Fruit fly (Drosophila melanogaster) whole organism, embryonic: ENCODE measurements around the gene her.

Experiments used
- CG11247 ChIP-seq: fragments of 200-800 bp; sonication (Bioruptor generic); IDR thresholded peaks from 2 replicates; pipeline ENCODE4 v1.3.6; 2022; ENCODE audit warnings: missing biosample characterization, missing genetic modification characterization
- CG13296 ChIP-seq: fragments of 200-800 bp; sonication (Bioruptor generic); optimal IDR thresholded peaks from 3 replicates; lab custom pipeline; 2018; ENCODE audit warnings: missing biosample characterization, mild to moderate bottlenecking, missing genetic modification characterization
- CG17612 ChIP-seq: fragments of 200-800 bp; sonication (Bioruptor generic); IDR thresholded peaks from 2 replicates; pipeline ENCODE4 v1.3.6; 2022; ENCODE audit warnings: missing biosample characterization, missing genetic modification characterization
- CG2129 ChIP-seq: fragments of 200-800 bp; sonication (Bioruptor generic); IDR thresholded peaks from 2 replicates; pipeline ENCODE4 v1.3.6; 2022; ENCODE audit warnings: missing biosample characterization, missing genetic modification characterization; ENCODE audit not compliant: partially characterized antibody
- CG2202 ChIP-seq: fragments of 200-800 bp; sonication (Bioruptor generic); optimal IDR thresholded peaks from 2 replicates; lab custom pipeline; 2018; ENCODE audit warnings: missing biosample characterization, mild to moderate bottlenecking, missing genetic modification characterization
- CG34422 ChIP-seq: fragments of 200-800 bp; sonication (Bioruptor generic); IDR thresholded peaks from 3 replicates; pipeline ENCODE4 v1.3.6; 2022; ENCODE audit warnings: missing biosample characterization, missing genetic modification characterization
- CG3838 ChIP-seq: fragments of 200-800 bp; sonication (Bioruptor generic); optimal IDR thresholded peaks from 3 replicates; lab custom pipeline; 2016; ENCODE audit warnings: missing biosample characterization, missing genetic modification characterization
- CG6272 ChIP-seq: fragments of 200-800 bp; sonication (Bioruptor generic); IDR thresholded peaks from 2 replicates; pipeline ENCODE4 v1.3.6; 2022; ENCODE audit warnings: missing biosample characterization, missing genetic modification characterization
- CG7556 ChIP-seq: fragments of 200-800 bp; sonication (Bioruptor generic); optimal IDR thresholded peaks from 2 replicates; lab custom pipeline; 2017; ENCODE audit warnings: missing biosample characterization, mild to moderate bottlenecking, missing genetic modification characterization
- CG7745 ChIP-seq: fragments of 200-800 bp; sonication (Bioruptor generic); optimal IDR thresholded peaks from 2 replicates; lab custom pipeline; 2018; ENCODE audit warnings: missing biosample characterization, mild to moderate bottlenecking, missing genetic modification characterization, moderate library complexity
- CG7839 ChIP-seq: fragments of 200-800 bp; sonication (Bioruptor generic); optimal IDR thresholded peaks from 3 replicates; lab custom pipeline; 2018; ENCODE audit warnings: missing biosample characterization, mild to moderate bottlenecking, missing genetic modification characterization, moderate library complexity
- CG8281 ChIP-seq: fragments of 200-800 bp; sonication (Bioruptor generic); optimal IDR thresholded peaks from 2 replicates; lab custom pipeline; 2018; ENCODE audit warnings: missing biosample characterization, mild to moderate bottlenecking, missing genetic modification characterization, moderate library complexity
- CG9215 ChIP-seq: fragments of 200-800 bp; sonication (Bioruptor generic); IDR thresholded peaks from 2 replicates; pipeline ENCODE4 v1.3.6; 2022; ENCODE audit warnings: missing biosample characterization, missing genetic modification characterization
- Camta ChIP-seq: fragments of 200-800 bp; sonication (Bioruptor generic); optimal IDR thresholded peaks from 2 replicates; lab custom pipeline; 2016; ENCODE audit warnings: missing biosample characterization, missing genetic modification characterization
- Doc2 ChIP-seq: fragments of 200-800 bp; sonication (Bioruptor generic); IDR thresholded peaks from 2 replicates; pipeline ENCODE4 v1.3.6; 2022; ENCODE audit warnings: missing biosample characterization, missing genetic modification characterization
- E2f1 ChIP-seq: fragments of 200-800 bp; sonication (Bioruptor generic); IDR thresholded peaks from 2 replicates; pipeline ENCODE4 v1.3.6; 2022; ENCODE audit warnings: missing biosample characterization, missing genetic modification characterization
- HLH4C ChIP-seq: fragments of 200-800 bp; sonication (Bioruptor generic); IDR thresholded peaks from 3 replicates; pipeline ENCODE4 v1.3.6; 2022; ENCODE audit warnings: missing biosample characterization, missing genetic modification characterization; ENCODE audit not compliant: partially characterized antibody
- Hr78 ChIP-seq, 2 experiments: fragments of 200-800 bp in 1 of 2; fragments of >200 bp in 1 of 2; sonication (Bioruptor generic) in 1 of 2; optimal IDR thresholded peaks; 2 replicates each; lab custom pipeline; 2017 to 2019; ENCODE audit warnings: missing biosample characterization in 2 of 2, missing genetic modification characterization in 2 of 2, mild to moderate bottlenecking in 1 of 2, moderate library complexity in 1 of 2
- Jarid2 ChIP-seq: fragments of 200-800 bp; sonication (Bioruptor generic); optimal IDR thresholded peaks from 3 replicates; lab custom pipeline; 2017; ENCODE audit warnings: mild to moderate bottlenecking, missing biosample characterization, missing genetic modification reagents, missing genetic modification characterization
- Kr ChIP-seq: fragments of 200-800 bp; sonication (Bioruptor generic); optimal IDR thresholded peaks from 2 replicates; lab custom pipeline; 2017; ENCODE audit warnings: missing biosample characterization, mild to moderate bottlenecking, missing genetic modification characterization
- Lpt ChIP-seq: fragments of >200 bp; optimal IDR thresholded peaks from 2 replicates; lab custom pipeline; 2018; ENCODE audit warnings: missing biosample characterization, missing genetic modification characterization
- Mrtf ChIP-seq: fragments of 200-800 bp; sonication (Bioruptor generic); IDR thresholded peaks from 3 replicates; pipeline ENCODE4 v1.3.6; 2022; ENCODE audit warnings: missing biosample characterization, missing genetic modification characterization
- NC2α ChIP-seq: fragments of 200-800 bp; sonication (Bioruptor generic); optimal IDR thresholded peaks from 2 replicates; lab custom pipeline; 2016; ENCODE audit warnings: missing biosample characterization, missing genetic modification characterization
- NK7.1 ChIP-seq: fragments of 200-800 bp; sonication (Bioruptor generic); optimal IDR thresholded peaks from 3 replicates; lab custom pipeline; 2016; ENCODE audit warnings: missing biosample characterization, missing genetic modification characterization
- PHDP ChIP-seq: fragments of 200-800 bp; sonication (Bioruptor generic); optimal IDR thresholded peaks from 3 replicates; lab custom pipeline; 2018; ENCODE audit warnings: missing biosample characterization, mild to moderate bottlenecking, missing genetic modification characterization, moderate library complexity
- Ravus ChIP-seq: fragments of 200-800 bp; sonication (Bioruptor generic); IDR thresholded peaks from 2 replicates; pipeline ENCODE4 v1.3.6; 2022; ENCODE audit warnings: missing biosample characterization, missing genetic modification characterization
- Sin3A ChIP-seq: fragments of >200 bp; optimal IDR thresholded peaks from 2 replicates; lab custom pipeline; 2018
- TFAM ChIP-seq: fragments of 200-800 bp; sonication (Bioruptor generic); optimal IDR thresholded peaks from 2 replicates; lab custom pipeline; 2017; ENCODE audit warnings: missing biosample characterization, missing genetic modification characterization, inconsistent platforms
- Taf1 ChIP-seq: fragments of 200-800 bp; sonication (Bioruptor generic); IDR thresholded peaks from 2 replicates; pipeline ENCODE4 v1.3.6; 2022; ENCODE audit warnings: missing biosample characterization, missing genetic modification characterization
- Usf ChIP-seq: fragments of 200-800 bp; sonication (Bioruptor generic); optimal IDR thresholded peaks from 2 replicates; lab custom pipeline; 2017; ENCODE audit warnings: missing genotype, missing biosample characterization, missing genetic modification characterization
- Xbp1 ChIP-seq: fragments of 200-800 bp; sonication (Bioruptor generic); optimal IDR thresholded peaks from 3 replicates; lab custom pipeline; 2016; ENCODE audit warnings: missing biosample characterization, mild to moderate bottlenecking, missing genetic modification characterization
- ap ChIP-seq: fragments of 200-800 bp; sonication (Bioruptor generic); IDR thresholded peaks from 2 replicates; pipeline ENCODE4 v1.3.6; 2022; ENCODE audit warnings: missing biosample characterization, missing genetic modification characterization
- bab2 ChIP-seq: fragments of 200-800 bp; sonication (Bioruptor generic); optimal IDR thresholded peaks from 2 replicates; lab custom pipeline; 2016; ENCODE audit warnings: missing biosample characterization, missing genetic modification characterization
- ci ChIP-seq: fragments of 200-800 bp; sonication (Bioruptor generic); IDR thresholded peaks from 3 replicates; pipeline ENCODE4 v1.3.6; 2022; ENCODE audit warnings: missing biosample characterization, missing genetic modification characterization
- crol ChIP-seq: fragments of 200-800 bp; sonication (Bioruptor generic); IDR thresholded peaks from 2 replicates; pipeline ENCODE4 v1.3.6; 2022; ENCODE audit warnings: missing biosample characterization, missing genetic modification characterization
- emc ChIP-seq: fragments of 200-800 bp; sonication (Bioruptor generic); optimal IDR thresholded peaks from 2 replicates; lab custom pipeline; 2016; ENCODE audit warnings: missing biosample characterization, missing genetic modification characterization
- esg ChIP-seq: fragments of 200-800 bp; sonication (Bioruptor generic); conservative IDR thresholded peaks from 2 replicates; pipeline ENCODE4 v1.3.6; 2022; ENCODE audit warnings: missing biosample characterization, missing genetic modification characterization
- fd96Cb ChIP-seq: fragments of 200-800 bp; sonication (Bioruptor generic); optimal IDR thresholded peaks from 2 replicates; lab custom pipeline; 2018; ENCODE audit warnings: missing biosample characterization, mild to moderate bottlenecking, missing genetic modification characterization, moderate library complexity
- gfzf ChIP-seq: fragments of 200-800 bp; sonication (Bioruptor generic); optimal IDR thresholded peaks from 2 replicates; lab custom pipeline; 2016; ENCODE audit warnings: missing biosample characterization, mild to moderate bottlenecking, missing genetic modification characterization, moderate library complexity
- gt ChIP-seq: fragments of 200-800 bp; sonication (Bioruptor generic); IDR thresholded peaks from 2 replicates; pipeline ENCODE4 v1.3.6; 2022; ENCODE audit warnings: missing biosample characterization, missing genetic modification characterization
- her ChIP-seq: fragments of 200-800 bp; sonication (Bioruptor generic); optimal IDR thresholded peaks from 2 replicates; lab custom pipeline; 2016; ENCODE audit warnings: missing biosample characterization, missing genetic modification characterization
- jumu ChIP-seq: fragments of 200-800 bp; sonication (Bioruptor generic); optimal IDR thresholded peaks from 3 replicates; lab custom pipeline; 2016; ENCODE audit warnings: missing biosample characterization, missing genetic modification characterization
- mam ChIP-seq: fragments of 200-800 bp; sonication (Bioruptor generic); optimal IDR thresholded peaks from 3 replicates; lab custom pipeline; 2016; ENCODE audit warnings: missing biosample characterization, missing genetic modification characterization
- nmo ChIP-seq: fragments of 200-800 bp; sonication (Bioruptor generic); optimal IDR thresholded peaks from 2 replicates; lab custom pipeline; 2018; ENCODE audit warnings: missing biosample characterization, mild to moderate bottlenecking, missing genetic modification characterization, moderate library complexity
- pita ChIP-seq: fragments of 200-800 bp; sonication (Bioruptor generic); optimal IDR thresholded peaks from 2 replicates; lab custom pipeline; 2017; ENCODE audit warnings: missing biosample characterization, mild to moderate bottlenecking, missing genetic modification characterization
- run ChIP-seq: fragments of 200-800 bp; sonication (Bioruptor generic); optimal IDR thresholded peaks from 3 replicates; lab custom pipeline; 2018; ENCODE audit warnings: missing biosample characterization, mild to moderate bottlenecking, missing genetic modification characterization
- scrt ChIP-seq: fragments of 200-800 bp; sonication (Bioruptor generic); optimal IDR thresholded peaks from 2 replicates; lab custom pipeline; 2018; ENCODE audit warnings: missing biosample characterization, mild to moderate bottlenecking, missing genetic modification characterization, moderate library complexity
- shn ChIP-seq: fragments of 200-800 bp; sonication (Bioruptor generic); optimal IDR thresholded peaks from 3 replicates; lab custom pipeline; 2016; ENCODE audit warnings: missing biosample characterization, missing genetic modification characterization
- sisA ChIP-seq: fragments of 200-800 bp; sonication (Bioruptor generic); IDR thresholded peaks from 2 replicates; pipeline ENCODE4 v1.3.6; 2022; ENCODE audit warnings: missing biosample characterization, missing genetic modification characterization
- sug ChIP-seq: fragments of 200-800 bp; optimal IDR thresholded peaks from 2 replicates; lab custom pipeline; 2019; ENCODE audit warnings: missing biosample characterization, mild to moderate bottlenecking, missing genetic modification characterization, moderate library complexity
- tin ChIP-seq: fragments of 200-800 bp; sonication (Bioruptor generic); optimal IDR thresholded peaks from 3 replicates; lab custom pipeline; 2016; ENCODE audit warnings: missing biosample characterization, missing genetic modification characterization
- unpg ChIP-seq: fragments of 200-800 bp; sonication (Bioruptor generic); optimal IDR thresholded peaks from 3 replicates; lab custom pipeline; 2018; ENCODE audit warnings: missing biosample characterization, mild to moderate bottlenecking, missing genetic modification characterization, moderate library complexity

The her gene

dm6 chr2L:16711891-16712290 is 34.9 kb downstream of the her start (continued):
- no peak for TF ChIP-seq Jarid2
- TF ChIP-seq her (GFP tag; lab: Kevin White, UChicago) = no peak
- TF ChIP-seq run (tag; lab: Kevin White, UChicago) = peak; percentile 54
- TF ChIP-seq CG7556 (GFP tag; lab: Kevin White, UChicago) = no peak
- peak in 1 of 2 experiments; percentile 44 for TF ChIP-seq Hr78 (GFP tag; optimal IDR thresholded peaks at IDR 0.05; lab: Kevin White, UChicago)
- no peak for TF ChIP-seq PHDP (tag; lab: Kevin White, UChicago)
- TF ChIP-seq pita (GFP tag; lab: Kevin White, UChicago) = no peak
- 0 out of 3 replicates have a peak, but pooled peaks have one; percentile 36 for TF ChIP-seq ci (GFP tag; lab: Robert Waterston, UW)
- no peak for TF ChIP-seq CG13296
- no peak for TF ChIP-seq CG9215 (GFP tag; lab: Robert Waterston, UW)
- no peak for TF ChIP-seq scrt
- no peak for TF ChIP-seq sug (tag; lab: Kevin White, UChicago)

- TF ChIP-seq Doc2 (GFP tag; lab: Robert Waterston, UW) (no peak), bab2 (GFP tag; lab: Kevin White, UChicago) (no peak), fd96Cb (tag; lab: Kevin White, UChicago) (no peak), unpg (GFP tag; lab: Kevin White, UChicago) (no peak), Sin3A (no peak), Taf1 (GFP tag; lab: Robert Waterston, UW) (no peak), jumu (GFP tag; lab: Kevin White, UChicago) (no peak), CG2129 (no peak), CG8281 (tag; lab: Kevin White, UChicago) (no peak), CG13296 (no peak), CG7839 (tag; lab: Kevin White, UChicago) (no peak), TFAM (GFP tag; lab: Kevin White, UChicago) (no peak), sisA (GFP tag; lab: Robert Waterston, UW) (no peak), esg (no peak), Lpt (GFP tag; lab: Kevin White, UChicago) (no peak), gfzf (GFP tag; lab: Kevin White, UChicago) (no peak), CG11247 (GFP tag; lab: Robert Waterston, UW) (no peak), mam (GFP tag; lab: Kevin White, UChicago) (no peak), Camta (GFP tag; lab: Kevin White, UChicago) (no peak), emc (GFP tag; lab: Kevin White, UChicago) (no peak), CG17612 (GFP tag; lab: Robert Waterston, UW) (no peak), CG34422 (no peak), tin (no peak), Ravus (GFP tag; lab: Robert Waterston, UW) (no peak), ap (GFP tag; lab: Robert Waterston, UW) (no peak), CG3838 (GFP tag; lab: Kevin White, UChicago) (no peak), HLH4C (GFP tag; lab: Robert Waterston, UW) (no peak), nmo (GFP tag; lab: Kevin White, UChicago) (no peak), CG2202 (tag; lab: Kevin White, UChicago) (peak; percentile 43), shn (no peak), CG6272 (GFP tag; lab: Robert Waterston, UW) (no peak), Mrtf (no peak), crol (no peak), NC2α (no peak), Usf (no peak), Xbp1 (GFP tag; lab: Kevin White, UChicago) (no peak), NK7.1 (no peak), gt (GFP tag; lab: Robert Waterston, UW) (no peak), CG7745 (tag; lab: Kevin White, UChicago) (no peak), E2f1 (GFP tag; lab: Robert Waterston, UW) (no peak), Kr (GFP tag; lab: Kevin White, UChicago) (peak; percentile 3)
Observed at dm6 chr2L:16713929-16714328, 36.9 kb downstream of the her start.
